Worm (Caenorhabditis elegans): ENCODE results near the gene mep-1.

The mep-1 gene

DNA sequence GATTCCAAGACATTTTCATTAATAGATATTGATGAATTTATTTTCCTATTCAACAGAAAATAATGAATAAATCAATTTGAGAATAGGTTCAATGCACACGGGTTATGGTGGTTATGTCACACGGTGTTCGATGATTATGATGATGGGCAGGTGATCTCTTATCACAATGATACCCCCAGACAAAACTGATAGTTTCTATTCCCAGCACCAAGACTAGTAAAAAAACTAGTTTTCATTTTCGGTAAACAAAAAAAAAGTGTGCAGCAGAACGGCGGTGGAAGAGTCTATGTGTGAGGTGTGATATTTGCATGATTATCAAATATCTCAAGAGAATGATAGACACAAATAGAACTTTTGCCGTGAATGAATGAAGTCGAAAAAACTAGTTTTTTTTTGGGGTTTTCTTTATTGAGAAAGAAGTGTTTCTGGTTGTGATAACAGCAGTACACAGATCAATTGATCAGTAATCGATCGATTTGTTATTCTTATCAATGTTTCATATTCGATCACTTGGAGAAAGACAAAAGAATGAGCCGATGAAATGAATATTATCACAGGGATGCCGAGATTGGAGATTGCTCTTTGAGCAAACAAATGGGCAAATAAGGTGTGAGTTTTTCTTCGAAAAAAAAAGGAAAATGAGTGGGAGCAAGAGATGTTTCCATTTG, 36.4 kb upstream of the mep-1 start:
- TF ChIP-seq nhr-84 (tag; optimal IDR thresholded peaks at IDR 0.05) (no peak), C34B4.2 (tag; optimal IDR thresholded peaks at IDR 0.05) (no peak), grh-1 (GFP tag; IDR thresholded peaks at IDR 0.05) (peak; percentile 44; the same call in 1 of the 2 replicates), lin-14 (GFP tag; optimal IDR thresholded peaks at IDR 0.05) (peak; percentile 29), C04F5.9 (tag; optimal IDR thresholded peaks at IDR 0.05) (no peak), lin-35 (GFP tag; optimal IDR thresholded peaks at IDR 0.05) (peak in 1 of 2 experiments; percentile 48), elt-2 (tag; optimal IDR thresholded peaks at IDR 0.05) (peak; percentile 65), nhr-71 (tag; optimal IDR thresholded peaks at IDR 0.05) (peak; percentile 42), snu-23 (GFP tag; optimal IDR thresholded peaks at IDR 0.05) (peak; percentile 30), elt-3 (tag; optimal IDR thresholded peaks at IDR 0.05) (peak in 1 of 6 experiments; percentile 50), nhr-20 (tag; optimal IDR thresholded peaks at IDR 0.05) (peak; percentile 41), nhr-85 (tag) (peak; percentile 74)

DNA sequence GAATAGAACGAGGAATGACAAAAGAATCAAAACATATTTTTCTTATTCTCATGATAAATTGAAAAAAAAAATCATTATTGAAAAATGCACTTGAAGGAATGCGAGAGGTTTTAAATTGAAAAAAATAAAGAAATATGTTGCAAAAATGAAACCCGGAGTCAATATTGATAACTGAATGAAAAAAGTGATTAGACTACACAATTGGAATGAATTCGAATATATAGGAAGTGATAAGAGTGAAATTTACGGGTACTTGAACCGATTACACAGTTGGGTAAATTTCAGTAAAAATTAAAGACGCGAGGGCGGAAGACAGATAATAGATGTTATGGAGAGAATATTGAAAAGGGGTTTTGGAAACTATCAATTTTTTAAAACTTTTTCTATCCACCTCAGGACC, 35.4 kb upstream of the mep-1 start:
- TF ChIP-seq nhr-85 (tag) (no peak), tbx-2 (tag; optimal IDR thresholded peaks at IDR 0.05) (no peak), elt-2 (tag; optimal IDR thresholded peaks at IDR 0.05) (peak; percentile 68), lin-13 (GFP tag; optimal IDR thresholded peaks at IDR 0.05) (no peak)

DNA sequence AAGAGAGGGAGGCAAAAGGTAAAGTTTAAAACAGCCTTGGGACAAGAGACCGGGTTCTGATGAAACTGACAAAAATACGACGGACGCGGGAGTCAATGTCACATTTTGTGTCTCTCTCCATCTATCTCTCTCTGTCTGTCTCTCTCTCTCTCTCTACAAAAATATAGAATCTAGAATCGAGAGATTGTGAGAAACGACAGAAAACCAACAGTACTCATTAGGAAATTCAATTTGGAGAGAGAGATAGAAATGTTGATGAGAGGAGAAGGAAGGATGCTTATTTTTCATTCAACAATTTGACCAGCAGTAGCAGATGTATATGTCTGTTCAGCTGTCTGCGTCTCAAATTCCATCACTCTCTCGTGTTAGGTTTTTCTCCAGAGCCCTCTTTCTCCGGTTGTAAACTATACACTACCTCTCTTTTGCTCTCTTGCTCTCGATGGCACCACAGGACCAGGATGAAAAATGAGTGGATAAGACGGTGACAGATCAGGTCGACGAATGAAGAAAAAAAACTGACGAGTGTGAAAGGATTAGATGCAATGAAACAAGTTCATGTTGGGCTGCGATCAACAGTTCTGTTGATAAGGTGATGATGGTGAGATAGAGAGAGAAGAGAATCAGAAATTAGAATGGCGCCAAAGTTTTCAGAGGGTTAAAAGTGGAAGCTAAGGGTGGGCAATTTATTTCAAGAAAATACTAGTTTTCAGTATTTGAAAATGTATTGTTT, 34.7 kb upstream of the mep-1 start:
- TF ChIP-seq sox-4 (tag; optimal IDR thresholded peaks at IDR 0.05) (no peak), nhr-85 (tag) (peak; percentile 98), ceh-8 (GFP tag; optimal IDR thresholded peaks at IDR 0.05) (no peak), efl-3 (GFP tag; optimal IDR thresholded peaks at IDR 0.05) (peak; percentile 3), lin-14 (GFP tag; optimal IDR thresholded peaks at IDR 0.05) (peak; percentile 90), efl-1 (optimal IDR thresholded peaks at IDR 0.05) (peak; percentile 28 to 33), efl-1 (GFP tag; optimal IDR thresholded peaks at IDR 0.05 in 1 of 2) (peak in 1 of 2 experiments; percentile 87), lir-3 (tag; optimal IDR thresholded peaks at IDR 0.05; ENCODE audit: poor library complexity) (peak; percentile 17), tlp-1 (tag; optimal IDR thresholded peaks at IDR 0.05) (no peak), fkh-4 (tag; optimal IDR thresholded peaks at IDR 0.05; ENCODE audit: borderline replicate concordance) (no peak), tbx-2 (tag; optimal IDR thresholded peaks at IDR 0.05) (peak; percentile 52), nhr-19 (GFP tag; conservative IDR thresholded peaks at IDR 0.05) (peak; percentile 56), nhr-71 (tag; optimal IDR thresholded peaks at IDR 0.05) (peak; percentile 83), unc-86 (tag; optimal IDR thresholded peaks at IDR 0.05) (no peak), mdl-1 (tag; optimal IDR thresholded peaks at IDR 0.05) (no peak), dsc-1 (tag; optimal IDR thresholded peaks at IDR 0.05) (peak; percentile 22), mab-9 (GFP tag; IDR thresholded peaks at IDR 0.05) (no peak), lin-39 (tag; optimal IDR thresholded peaks at IDR 0.05) (no peak), ces-1 (GFP tag; optimal IDR thresholded peaks at IDR 0.05) (no peak), blmp-1 (tag; optimal IDR thresholded peaks at IDR 0.05) (peak; percentile 55), rnt-1 (tag; optimal IDR thresholded peaks at IDR 0.05) (peak; percentile 47), grh-1 (GFP tag; IDR thresholded peaks at IDR 0.05) (peak; percentile 51; the same call in 1 of the 2 replicates), snu-23 (GFP tag; optimal IDR thresholded peaks at IDR 0.05) (peak; percentile 84), pqm-1 (tag; optimal IDR thresholded peaks at IDR 0.05) (no peak), jun-1 (tag; optimal IDR thresholded peaks at IDR 0.05) (peak; percentile 25), unc-98 (GFP tag; IDR thresholded peaks at IDR 0.05) (no peak), C04F5.9 (tag; optimal IDR thresholded peaks at IDR 0.05) (no peak), mep-1 (tag; optimal IDR thresholded peaks at IDR 0.05) (peak; percentile 73), hlh-4 (tag; optimal IDR thresholded peaks at IDR 0.05) (no peak), pag-3 (tag; optimal IDR thresholded peaks at IDR 0.05; ENCODE audit: borderline replicate concordance, insufficient read depth) (peak; percentile 4), ceh-90 (tag; optimal IDR thresholded peaks at IDR 0.05) (no peak), dpl-1 (GFP tag; optimal IDR thresholded peaks at IDR 0.05) (peak in 2 of 3 experiments; percentile 15 to 18), sptf-1 (tag; optimal IDR thresholded peaks at IDR 0.05) (no peak), snpc-4 (tag; optimal IDR thresholded peaks at IDR 0.05) (peak; percentile 3), F16B12.6 (tag; optimal IDR thresholded peaks at IDR 0.05) (no peak), ama-1 (optimal IDR thresholded peaks at IDR 0.05) (no peak), ztf-4 (tag; optimal IDR thresholded peaks at IDR 0.05) (peak; percentile 74), skn-1 (tag; optimal IDR thresholded peaks at IDR 0.05) (peak; percentile 6), nhr-20 (tag; optimal IDR thresholded peaks at IDR 0.05) (peak; percentile 80), elt-3 (tag; optimal IDR thresholded peaks at IDR 0.05) (peak in 5 of 6 experiments; percentile 1 to 84 (median 64))

Measured in whole organism, L1 larva.